Worm (Caenorhabditis elegans) whole organism, L1 larva: ENCODE data around the gene nlp-31.

Source experiments
- aha-1 ChIP-seq: fragments of 150-350 bp; optimal IDR thresholded peaks from 2 replicates; lab custom pipeline; 2014; ENCODE audit warnings: missing biosample characterization, missing genetic modification characterization
- aly-2 ChIP-seq: fragments of 150-350 bp; optimal IDR thresholded peaks from 2 replicates; lab custom pipeline; 2014; ENCODE audit warnings: missing biosample characterization, missing genetic modification characterization
- lin-39 ChIP-seq: fragments of 150-350 bp; optimal IDR thresholded peaks from 2 replicates; lab custom pipeline; 2014; ENCODE audit warnings: missing biosample characterization, missing genetic modification reagents, missing genetic modification characterization
- ztf-11 ChIP-seq, 2 experiments: sonication (generic microtip); optimal IDR thresholded peaks; 2 replicates each; lab custom pipeline; 2016 to 2017; ENCODE audit warnings: missing genetic modification characterization in 2 of 2, missing biosample characterization in 1 of 2, missing compliant biosample characterization in 1 of 2

- TF ChIP-seq aly-2 (no peak), ztf-11 (tag; optimal IDR thresholded peaks at IDR 0.05; lab: Kevin White, UChicago) (no peak), aha-1 (tag; lab: Kevin White, UChicago) (no peak), lin-39 (tag; lab: Kevin White, UChicago) (no peak)
Measured at ce11 chrV:4016780-4017179, 36.9 kb downstream of the nlp-31 start, which contains the start of gene srw-89.
